Fruit fly (Drosophila melanogaster): ENCODE measurements around the gene CG7044.

DNA sequence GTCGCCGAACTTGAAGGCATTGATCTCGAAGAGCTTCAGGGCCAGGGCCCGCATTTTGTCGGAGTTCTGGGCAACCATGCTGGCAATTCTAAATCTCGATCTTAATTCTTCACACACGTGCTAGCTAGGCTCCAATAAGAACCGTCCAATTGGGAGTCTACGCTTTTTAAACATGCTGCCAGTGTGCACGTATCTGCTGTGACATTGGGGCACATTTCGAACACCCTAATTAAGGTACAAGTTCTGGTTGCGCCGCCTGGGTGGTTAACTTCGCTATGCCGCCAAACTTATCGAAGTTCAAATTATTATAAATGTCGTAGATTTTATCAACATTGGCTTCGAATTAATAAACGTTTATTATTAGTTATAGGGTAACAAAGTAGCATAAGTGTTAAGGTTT lies 28.4 kb downstream of the CG7044 start, which contains the start of gene r-l:
- TF ChIP-seq CG16779 (tag; optimal IDR thresholded peaks at IDR 0.05) (no peak), CG6792 (GFP tag; optimal IDR thresholded peaks at IDR 0.05) (no peak), CG11762 (GFP tag; optimal IDR thresholded peaks at IDR 0.05; ENCODE audit: insufficient read depth) (no peak), Eip93F (GFP tag; optimal IDR thresholded peaks at IDR 0.05) (no peak), svp (GFP tag) (no peak), eg (GFP tag; IDR thresholded peaks at IDR 0.05) (no peak), Blimp-1 (GFP tag; optimal IDR thresholded peaks at IDR 0.05) (no peak), spab (GFP tag; optimal IDR thresholded peaks at IDR 0.05) (no peak), Sox15 (GFP tag; optimal IDR thresholded peaks at IDR 0.05) (no peak), dsx (GFP tag; optimal IDR thresholded peaks at IDR 0.05; ENCODE audit: poor library complexity, severe bottlenecking) (no peak), Lpt (GFP tag; optimal IDR thresholded peaks at IDR 0.05) (no peak), CG8319 (GFP tag; optimal IDR thresholded peaks at IDR 0.05) (no peak)

All from whole organism, prepupa.